Fruit fly (Drosophila melanogaster): ENCODE results near the gene CG43233.
A peak's percentile ranks its signal among the peaks of the same experiment; 100 is the strongest.

Gene CG43233

dm6 chr2L:20464385-20464784 is 8.8 kb downstream of the CG43233 start (continued):
- TF ChIP-seq CG8319 (GFP tag; optimal IDR thresholded peaks at IDR 0.05): no peak
- TF ChIP-seq Ets21C (GFP tag; optimal IDR thresholded peaks at IDR 0.05): no peak
- TF ChIP-seq CG6792 (GFP tag; optimal IDR thresholded peaks at IDR 0.05): no peak
- TF ChIP-seq Met (GFP tag; optimal IDR thresholded peaks at IDR 0.05): peak; percentile 1
- no peak for TF ChIP-seq CG3032 (tag; optimal IDR thresholded peaks at IDR 0.05)
- TF ChIP-seq Hr4 (GFP tag; optimal IDR thresholded peaks at IDR 0.05): no peak
- TF ChIP-seq CG11294 (GFP tag; IDR thresholded peaks at IDR 0.05): no peak
- no peak for TF ChIP-seq topi (GFP tag; optimal IDR thresholded peaks at IDR 0.05)
- TF ChIP-seq CG15336 (GFP tag; IDR thresholded peaks at IDR 0.05): no peak
- no peak for TF ChIP-seq fd85E (GFP tag; optimal IDR thresholded peaks at IDR 0.05)
- TF ChIP-seq CG7368 (GFP tag; optimal IDR thresholded peaks at IDR 0.05): no peak
- TF ChIP-seq OdsH (GFP tag; optimal IDR thresholded peaks at IDR 0.05): peak; percentile 19
- no peak for TF ChIP-seq CG6163 (GFP tag; IDR thresholded peaks at IDR 0.05)
- peak; percentile 28 for TF ChIP-seq CG3919 (GFP tag; optimal IDR thresholded peaks at IDR 0.05)
- TF ChIP-seq salr (GFP tag; optimal IDR thresholded peaks at IDR 0.05): no peak
- no peak for TF ChIP-seq fd59A (GFP tag; optimal IDR thresholded peaks at IDR 0.05)
- no peak for TF ChIP-seq CG8119 (GFP tag; IDR thresholded peaks at IDR 0.05)
- TF ChIP-seq Lpt (GFP tag; optimal IDR thresholded peaks at IDR 0.05): no peak
- TF ChIP-seq Eip78C (GFP tag): peak; percentile 52
- no peak for TF ChIP-seq CG32006 (GFP tag; optimal IDR thresholded peaks at IDR 0.05)
- TF ChIP-seq CG11762 (GFP tag; optimal IDR thresholded peaks at IDR 0.05; ENCODE audit: insufficient read depth): no peak
- no peak for TF ChIP-seq CG6276 (GFP tag; optimal IDR thresholded peaks at IDR 0.05)
- no peak for TF ChIP-seq fkh (GFP tag; optimal IDR thresholded peaks at IDR 0.05)
- no peak for TF ChIP-seq dsx (GFP tag; optimal IDR thresholded peaks at IDR 0.05; ENCODE audit: poor library complexity, severe bottlenecking)
- no peak for TF ChIP-seq vri (GFP tag; optimal IDR thresholded peaks at IDR 0.05)
- no peak for TF ChIP-seq CG10631 (GFP tag; optimal IDR thresholded peaks at IDR 0.05)
- no peak for TF ChIP-seq Eip93F (GFP tag; optimal IDR thresholded peaks at IDR 0.05)
- TF ChIP-seq CG10669 (GFP tag; optimal IDR thresholded peaks at IDR 0.05): no peak
- no peak for TF ChIP-seq Sox14 (GFP tag; optimal IDR thresholded peaks at IDR 0.05)

dm6 chr2L:20463316-20463856 is 9.8 kb downstream of the CG43233 start, which contains the start of gene CG2493:
CG2493 (minus strand) TSS chr2L:20463444.
- TF ChIP-seq esn (GFP tag; optimal IDR thresholded peaks at IDR 0.05) (peak; percentile 52), dac (GFP tag; optimal IDR thresholded peaks at IDR 0.05) (no peak), Smox (GFP tag; optimal IDR thresholded peaks at IDR 0.05) (no peak), CG6163 (GFP tag; IDR thresholded peaks at IDR 0.05) (peak; percentile 26; the same call in 2 of the 3 replicates), CG6792 (GFP tag; optimal IDR thresholded peaks at IDR 0.05) (no peak), fkh (GFP tag; optimal IDR thresholded peaks at IDR 0.05) (no peak), salr (GFP tag; optimal IDR thresholded peaks at IDR 0.05) (no peak), eg (GFP tag; IDR thresholded peaks at IDR 0.05) (peak; percentile 57; the same call in 2 of the 3 replicates), CG8119 (GFP tag; IDR thresholded peaks at IDR 0.05) (no peak), CG10669 (GFP tag; optimal IDR thresholded peaks at IDR 0.05) (peak; percentile 60), CG8319 (GFP tag; optimal IDR thresholded peaks at IDR 0.05) (peak; percentile 43), ss (GFP tag; optimal IDR thresholded peaks at IDR 0.05) (no peak), pdm3 (GFP tag; optimal IDR thresholded peaks at IDR 0.05) (no peak), OdsH (GFP tag; optimal IDR thresholded peaks at IDR 0.05) (peak; percentile 15), CG3919 (GFP tag; optimal IDR thresholded peaks at IDR 0.05) (peak; percentile 59), cyc (GFP tag; optimal IDR thresholded peaks at IDR 0.05) (peak; percentile 45), Gug (GFP tag; IDR thresholded peaks at IDR 0.05) (peak; percentile 54; the same call in 1 of the 2 replicates), CG9139 (GFP tag; optimal IDR thresholded peaks at IDR 0.05) (no peak), Hr4 (GFP tag; optimal IDR thresholded peaks at IDR 0.05) (no peak), CG32006 (GFP tag; optimal IDR thresholded peaks at IDR 0.05) (no peak), lz (GFP tag; optimal IDR thresholded peaks at IDR 0.05) (peak; percentile 24), CG34406 (GFP tag; optimal IDR thresholded peaks at IDR 0.05) (no peak), net (GFP tag; optimal IDR thresholded peaks at IDR 0.05) (no peak), CG11902 (GFP tag; optimal IDR thresholded peaks at IDR 0.05) (no peak), CG6854 (GFP tag; optimal IDR thresholded peaks at IDR 0.05) (no peak), CG6808 (GFP tag; optimal IDR thresholded peaks at IDR 0.05) (peak; percentile 45), Eip75B (GFP tag; optimal IDR thresholded peaks at IDR 0.05) (peak; percentile 29), CG11762 (GFP tag; optimal IDR thresholded peaks at IDR 0.05; ENCODE audit: insufficient read depth) (peak; percentile 69), CG7368 (GFP tag; optimal IDR thresholded peaks at IDR 0.05) (peak; percentile 68), svp (GFP tag) (peak; percentile 96), topi (GFP tag; optimal IDR thresholded peaks at IDR 0.05) (peak; percentile 32), acj6 (GFP tag; optimal IDR thresholded peaks at IDR 0.05) (peak; percentile 1), CG11294 (GFP tag; IDR thresholded peaks at IDR 0.05) (peak; percentile 23; the same call in 1 of the 2 replicates), dsx (GFP tag; optimal IDR thresholded peaks at IDR 0.05; ENCODE audit: poor library complexity, severe bottlenecking) (peak; percentile 12), CG31627 (GFP tag; optimal IDR thresholded peaks at IDR 0.05) (peak; percentile 22)

All from whole organism, prepupa.